Fruit fly (Drosophila melanogaster) whole organism, pupa: Measurements from ENCODE around the gene zormin.

Source experiments
- CG10348 ChIP-seq: fragments of 200-800 bp; sonication (Bioruptor generic); IDR thresholded peaks from 2 replicates; pipeline ENCODE4 v1.3.6; 2022; ENCODE audit warnings: missing biosample characterization, missing genetic modification characterization
- CG12605 ChIP-seq: fragments of 200-800 bp; sonication (Bioruptor generic); IDR thresholded peaks from 2 replicates; pipeline ENCODE4 v1.3.6; 2022; ENCODE audit warnings: missing biosample characterization, missing genetic modification characterization
- CG13204 ChIP-seq: fragments of 200-800 bp; sonication (Bioruptor generic); optimal IDR thresholded peaks from 2 replicates; lab custom pipeline; 2018; ENCODE audit warnings: missing biosample characterization, mild to moderate bottlenecking, missing genetic modification characterization, moderate library complexity
- CG14655 ChIP-seq: fragments of 200-800 bp; sonication (Bioruptor generic); optimal IDR thresholded peaks from 3 replicates; lab custom pipeline; 2017; ENCODE audit warnings: mild to moderate bottlenecking, missing biosample characterization, missing genetic modification reagents, missing genetic modification characterization
- CG4496 ChIP-seq: fragments of 200-800 bp; sonication (Bioruptor generic); IDR thresholded peaks from 3 replicates; pipeline ENCODE4 v1.3.6; 2022; ENCODE audit warnings: missing biosample characterization, missing genetic modification characterization
- CG8159 ChIP-seq: fragments of 200-800 bp; sonication (Bioruptor generic); optimal IDR thresholded peaks from 3 replicates; lab custom pipeline; 2018; ENCODE audit warnings: missing biosample characterization, mild to moderate bottlenecking, missing genetic modification characterization, moderate library complexity
- CG9948 ChIP-seq: fragments of 200-800 bp; sonication (Bioruptor generic); optimal IDR thresholded peaks from 2 replicates; lab custom pipeline; 2018; ENCODE audit warnings: missing biosample characterization, mild to moderate bottlenecking, missing genetic modification characterization, moderate library complexity
- D1 ChIP-seq: fragments of 200-800 bp; sonication (Bioruptor generic); optimal IDR thresholded peaks from 2 replicates; lab custom pipeline; 2018; ENCODE audit warnings: missing biosample characterization, mild to moderate bottlenecking, missing genetic modification characterization, moderate library complexity
- EcR ChIP-seq: fragments of 200-800 bp; sonication (Bioruptor generic); optimal IDR thresholded peaks from 3 replicates; lab custom pipeline; 2019; ENCODE audit warnings: missing biosample characterization, missing genetic modification characterization, mild to moderate bottlenecking, moderate library complexity, missing genetic modification reagents
- Pif1B ChIP-seq: fragments of 200-800 bp; sonication (Bioruptor generic); optimal IDR thresholded peaks from 3 replicates; lab custom pipeline; 2016; ENCODE audit warnings: missing biosample characterization, missing genetic modification characterization
- fd96Ca ChIP-seq: fragments of 200-800 bp; sonication (Bioruptor generic); IDR thresholded peaks from 3 replicates; pipeline ENCODE4 v1.3.6; 2022; ENCODE audit warnings: missing biosample characterization, missing genetic modification characterization
- rn ChIP-seq: fragments of 200-800 bp; sonication (Bioruptor generic); IDR thresholded peaks from 2 replicates; pipeline ENCODE4 v1.3.6; 2022; ENCODE audit warnings: missing biosample characterization, missing genetic modification characterization

dm6 chr3L:2185630-2186029 is 34.1 kb upstream of the zormin start, which contains the start of gene CG13810:
- TF ChIP-seq EcR (GFP tag; lab: Kevin White, UChicago) (no peak), CG10348 (no peak), fd96Ca (GFP tag; lab: Robert Waterston, UW) (no peak), CG8159 (tag; lab: Kevin White, UChicago) (no peak), CG13204 (GFP tag; lab: Kevin White, UChicago) (no peak), rn (GFP tag; lab: Robert Waterston, UW) (no peak), D1 (tag; lab: Kevin White, UChicago) (no peak), CG14655 (no peak), Pif1B (no peak), CG12605 (GFP tag; lab: Robert Waterston, UW) (no peak), CG4496 (no peak), CG9948 (tag; lab: Kevin White, UChicago) (no peak)
